Worm (Caenorhabditis elegans): ENCODE results near the gene sym-2.

sym-2 gene

DNA sequence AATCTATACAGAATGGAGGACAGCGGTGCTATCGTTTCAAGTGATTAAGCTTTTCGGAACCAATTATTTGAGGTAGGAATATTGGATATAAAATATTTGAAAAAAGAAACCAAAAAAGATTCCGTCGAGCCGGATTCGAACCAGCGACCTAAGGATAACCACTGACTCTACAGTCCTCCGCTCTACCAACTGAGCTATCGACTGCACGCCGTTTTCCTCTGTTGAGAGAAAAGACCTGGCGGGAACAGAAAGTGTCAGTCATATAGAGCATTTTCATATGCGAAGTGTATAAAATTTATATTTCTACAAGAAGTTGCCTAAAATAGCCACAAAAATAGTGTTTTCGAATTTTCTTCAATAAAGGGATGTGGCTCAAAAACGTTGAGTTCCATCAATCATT, 23.4 kb upstream of the sym-2 start (continued):
- peak; percentile 94 for TF ChIP-seq snpc-1.1 (tag; optimal IDR thresholded peaks at IDR 0.05; ENCODE audit: insufficient read depth)
- TF ChIP-seq nhr-80 (tag; optimal IDR thresholded peaks at IDR 0.05) = peak; percentile 28
- TF ChIP-seq madf-10 (tag; optimal IDR thresholded peaks at IDR 0.05) = peak; percentile 26
- no peak for TF ChIP-seq ets-4 (GFP tag; optimal IDR thresholded peaks at IDR 0.05)
- no peak for TF ChIP-seq ama-1 (optimal IDR thresholded peaks at IDR 0.05)
- TF ChIP-seq ama-1 (GFP tag; optimal IDR thresholded peaks at IDR 0.05) = no peak
- TF ChIP-seq mes-4 (tag; optimal IDR thresholded peaks at IDR 0.05) = peak; percentile 24
- no peak for TF ChIP-seq Y53F4B.3 (GFP tag; IDR thresholded peaks at IDR 0.05)
- TF ChIP-seq B0019.2 (GFP tag; conservative IDR thresholded peaks at IDR 0.05) = no peak
- TF ChIP-seq chd-7 (tag; optimal IDR thresholded peaks at IDR 0.05) = no peak
- peak; percentile 82 for TF ChIP-seq B0261.1 (tag; optimal IDR thresholded peaks at IDR 0.05)
- peak; percentile 69 for TF ChIP-seq die-1 (tag; optimal IDR thresholded peaks at IDR 0.05)
- peak; percentile 79 for TF ChIP-seq dox-1 (GFP tag; IDR thresholded peaks at IDR 0.05)
- TF ChIP-seq zim-3 (tag; optimal IDR thresholded peaks at IDR 0.05) = no peak
- TF ChIP-seq B0336.3 (GFP tag; IDR thresholded peaks at IDR 0.05) = peak; percentile 73; the same call in 1 of the 2 replicates
- TF ChIP-seq atf-7 (tag; optimal IDR thresholded peaks at IDR 0.05) = no peak
- TF ChIP-seq ceh-91 (GFP tag; IDR thresholded peaks at IDR 0.05) = no peak
- TF ChIP-seq lsl-1 (GFP tag; optimal IDR thresholded peaks at IDR 0.05) = peak; percentile 67
- TF ChIP-seq lin-35 (GFP tag; optimal IDR thresholded peaks at IDR 0.05) = no peak
- no peak; the same call in 1 of the 2 replicates for TF ChIP-seq hsf-1 (GFP tag; IDR thresholded peaks at IDR 0.05)
- TF ChIP-seq nfyb-1 (GFP tag; IDR thresholded peaks at IDR 0.05) = peak; percentile 86
- TF ChIP-seq nfya-1 (tag; optimal IDR thresholded peaks at IDR 0.05; ENCODE audit: borderline replicate concordance, insufficient read depth) = no peak
- peak; percentile 82 for TF ChIP-seq snpc-1.3 (tag; optimal IDR thresholded peaks at IDR 0.05; ENCODE audit: insufficient read depth)
- TF ChIP-seq cebp-1 (GFP tag; IDR thresholded peaks at IDR 0.05) = no peak
- TF ChIP-seq cebp-1 (tag; optimal IDR thresholded peaks at IDR 0.05) = no peak
- TF ChIP-seq attf-6 (GFP tag; IDR thresholded peaks at IDR 0.05) = no peak
- TF ChIP-seq athp-1 (tag; optimal IDR thresholded peaks at IDR 0.05) = peak; percentile 11
- no peak for TF ChIP-seq hlh-26 (GFP tag; conservative IDR thresholded peaks at IDR 0.05)
- no peak for TF ChIP-seq attf-5 (GFP tag; optimal IDR thresholded peaks at IDR 0.05)
- no peak for TF ChIP-seq somi-1 (GFP tag; optimal IDR thresholded peaks at IDR 0.05)
- TF ChIP-seq pbrm-1 (GFP tag; IDR thresholded peaks at IDR 0.05) = 0 out of 2 replicates have a peak, but pooled peaks have one; percentile 35
- peak; percentile 86 for TF ChIP-seq madf-6 (GFP tag; IDR thresholded peaks at IDR 0.05)
- no peak for TF ChIP-seq lag-1 (GFP tag; IDR thresholded peaks at IDR 0.05)
- TF ChIP-seq nhr-120 (GFP tag; IDR thresholded peaks at IDR 0.05) = no peak
- peak; percentile 39 for TF ChIP-seq T26A5.8 (tag; optimal IDR thresholded peaks at IDR 0.05)
- TF ChIP-seq bed-2 (GFP tag; IDR thresholded peaks at IDR 0.05) = no peak
- no peak for TF ChIP-seq F10E7.11 (tag; optimal IDR thresholded peaks at IDR 0.05)
- TF ChIP-seq egrh-3 (GFP tag; IDR thresholded peaks at IDR 0.05) = no peak
- TF ChIP-seq hmg-1.2 (GFP tag; IDR thresholded peaks at IDR 0.05) = peak; percentile 67
- TF ChIP-seq B0035.1 (tag; optimal IDR thresholded peaks at IDR 0.05) = no peak
- TF ChIP-seq rpc-1 (optimal IDR thresholded peaks at IDR 0.05) = peak; percentile 65
- peak; percentile 81 for TF ChIP-seq rpc-1 (tag; optimal IDR thresholded peaks at IDR 0.05)
- TF ChIP-seq xnd-1 (tag; optimal IDR thresholded peaks at IDR 0.05) = peak; percentile 49
- no peak for TF ChIP-seq K11D2.4 (GFP tag; IDR thresholded peaks at IDR 0.05)
- TF ChIP-seq mel-28 (tag; optimal IDR thresholded peaks at IDR 0.05; ENCODE audit: borderline replicate concordance) = no peak
- TF ChIP-seq ceh-27 (GFP tag; optimal IDR thresholded peaks at IDR 0.05) = no peak
- peak; percentile 40; the same call in 1 of the 2 replicates for TF ChIP-seq ceh-100 (GFP tag; IDR thresholded peaks at IDR 0.05)
- no peak for TF ChIP-seq F39B2.1 (GFP tag; IDR thresholded peaks at IDR 0.05)
- TF ChIP-seq ccch-3 (GFP tag; optimal IDR thresholded peaks at IDR 0.05) = no peak
- peak; percentile 77 for TF ChIP-seq F33H1.4 (GFP tag; IDR thresholded peaks at IDR 0.05)
